Worm (Caenorhabditis elegans): ENCODE results near the gene F43C11.8.
A peak's percentile ranks its signal among the peaks of the same experiment; 100 is the strongest.

F43C11.8 gene

DNA sequence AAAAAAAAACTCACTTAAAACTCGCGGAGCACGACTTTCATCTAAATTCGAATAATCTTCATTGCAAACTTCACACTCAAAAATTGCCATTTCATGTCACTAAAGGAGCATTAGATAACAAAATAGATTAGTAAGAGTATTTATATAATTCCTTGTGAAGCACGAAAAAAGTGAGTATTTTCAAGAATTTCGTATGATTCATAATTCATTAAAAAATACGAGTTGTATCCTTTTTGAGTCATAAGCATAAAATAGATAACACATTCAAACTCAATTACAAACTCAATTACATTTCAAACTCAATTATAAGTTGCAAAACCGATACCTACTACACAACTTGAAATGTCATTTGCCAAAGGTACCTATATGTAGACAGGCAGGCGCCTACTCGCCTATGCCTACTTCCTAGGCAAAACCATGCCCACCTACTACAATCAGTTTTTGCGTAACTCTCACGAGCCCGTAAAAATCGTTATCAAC is 3.3 kb upstream of the F43C11.8 start, which contains the start of the genes ZK1240.8 and ZK1240.1:
Gene ZK1240.8, minus strand, starts transcription at position 101 of the 480 bp plus-strand sequence.
Gene ZK1240.1, plus strand, starts transcription at position 430 of the 480 bp plus-strand sequence.
- TF ChIP-seq nhr-111 (GFP tag; optimal IDR thresholded peaks at IDR 0.05): no peak
- TF ChIP-seq unc-62 (GFP tag; optimal IDR thresholded peaks at IDR 0.05 in 1 of 2): peak in 1 of 2 experiments; percentile 86
- TF ChIP-seq unc-62 (tag; optimal IDR thresholded peaks at IDR 0.05): no peak
- TF ChIP-seq mxl-3 (GFP tag; optimal IDR thresholded peaks at IDR 0.05): no peak
- TF ChIP-seq nhr-28 (tag; optimal IDR thresholded peaks at IDR 0.05): peak; percentile 3

DNA sequence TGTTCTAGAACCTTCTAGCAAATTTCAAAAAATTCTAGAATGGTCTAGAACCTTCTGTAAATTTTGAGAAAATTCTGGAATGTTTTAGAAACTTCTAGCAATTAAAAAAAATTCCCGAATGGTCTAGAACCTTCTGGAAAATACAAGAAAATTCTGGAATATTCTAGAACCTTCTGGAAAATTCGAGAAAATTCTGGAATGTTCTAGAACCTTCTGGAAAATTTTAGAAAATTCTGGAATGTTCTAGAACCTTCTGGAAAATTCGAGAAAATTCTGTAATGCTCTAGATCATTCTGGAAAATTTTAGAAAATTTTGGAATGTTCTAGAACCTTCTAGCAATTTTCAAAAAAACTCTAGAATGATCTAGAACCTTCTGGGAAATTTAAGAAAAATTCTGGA is 1.9 kb upstream of the F43C11.8 start:
- 0 out of 2 replicates have a peak, but pooled peaks have one; percentile 28 for TF ChIP-seq mdt-29 (GFP tag; IDR thresholded peaks at IDR 0.05)
- no peak for TF ChIP-seq fos-1 (tag; optimal IDR thresholded peaks at IDR 0.05)
- no peak for TF ChIP-seq snpc-4 (tag; optimal IDR thresholded peaks at IDR 0.05)
- no peak for TF ChIP-seq pqm-1 (tag; optimal IDR thresholded peaks at IDR 0.05)
- TF ChIP-seq F26F4.8 (GFP tag; conservative IDR thresholded peaks at IDR 0.05): no peak
- TF ChIP-seq F10B5.3 (tag; optimal IDR thresholded peaks at IDR 0.05): no peak

DNA sequence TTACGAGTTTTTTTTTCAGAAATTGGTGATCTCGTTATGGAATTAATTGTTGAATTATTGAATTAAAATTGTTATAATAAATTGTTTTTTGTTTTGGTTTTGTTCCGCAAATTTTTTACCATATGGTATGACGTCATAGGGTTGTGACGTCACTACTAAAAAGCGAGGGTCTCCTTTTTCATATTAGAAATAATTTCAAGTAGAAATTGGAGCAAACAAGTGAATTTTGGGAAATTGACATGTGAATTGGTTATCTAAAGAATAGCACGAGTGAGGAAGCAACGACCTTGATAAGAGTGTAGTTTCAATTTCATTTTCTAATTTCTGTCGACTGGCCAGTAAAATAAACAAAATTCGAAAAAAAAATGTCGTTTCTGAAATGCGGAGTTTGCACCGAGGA is 3.3 kb downstream of the F43C11.8 start, which contains the start of gene F43C11.7:
Gene F43C11.7, plus strand, starts transcription at position 326 of the 400 bp plus-strand sequence.
- TF ChIP-seq hlh-11 (tag; optimal IDR thresholded peaks at IDR 0.05) (peak; percentile 58), F26F4.8 (GFP tag; conservative IDR thresholded peaks at IDR 0.05) (no peak), hlh-30 (tag; optimal IDR thresholded peaks at IDR 0.05; ENCODE audit: insufficient read depth) (peak; percentile 52), pqm-1 (tag; optimal IDR thresholded peaks at IDR 0.05) (peak; percentile 80), php-3 (GFP tag; IDR thresholded peaks at IDR 0.05) (0 out of 2 replicates have a peak, but pooled peaks have one; percentile 19), spr-1 (tag; optimal IDR thresholded peaks at IDR 0.05) (no peak), daf-16 (GFP tag; optimal IDR thresholded peaks at IDR 0.05) (no peak), daf-16 (tag; optimal IDR thresholded peaks at IDR 0.05) (peak; percentile 63), nhr-28 (tag; optimal IDR thresholded peaks at IDR 0.05) (peak; percentile 82), mdl-1 (tag; optimal IDR thresholded peaks at IDR 0.05) (peak in 1 of 2 experiments; percentile 35), nhr-77 (tag; optimal IDR thresholded peaks at IDR 0.05) (peak; percentile 69), mxl-2 (GFP tag; conservative IDR thresholded peaks at IDR 0.05) (no peak), dve-1 (tag; optimal IDR thresholded peaks at IDR 0.05; ENCODE audit: insufficient read depth) (peak; percentile 56), dmd-6 (GFP tag; IDR thresholded peaks at IDR 0.05) (peak; percentile 71)

DNA sequence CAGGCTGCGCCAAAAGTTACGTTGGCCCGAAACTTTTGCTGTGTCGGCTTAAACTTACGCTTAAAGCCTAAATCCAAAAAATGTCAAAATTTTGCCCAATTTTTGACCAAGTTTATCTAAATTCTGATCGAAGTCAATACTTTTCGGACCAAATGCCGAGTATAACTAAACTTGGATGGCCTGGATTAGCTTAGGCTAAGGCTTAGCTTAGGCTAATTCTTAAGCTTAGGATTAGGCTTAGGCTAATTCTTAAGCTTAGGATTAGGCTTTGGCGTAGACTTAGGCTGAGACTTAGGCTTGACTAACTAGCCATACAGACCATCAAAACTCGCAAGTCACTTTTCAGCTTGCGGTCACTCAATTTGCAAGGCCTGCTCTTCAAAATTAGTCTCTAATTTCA is 3.9 kb downstream of the F43C11.8 start:
- TF ChIP-seq daf-8 (GFP tag; IDR thresholded peaks at IDR 0.05) (no peak), aha-1 (tag) (no peak), unc-62 (GFP tag; optimal IDR thresholded peaks at IDR 0.05 in 1 of 2) (peak in 1 of 2 experiments; percentile 19), unc-62 (tag; optimal IDR thresholded peaks at IDR 0.05) (no peak)

DNA sequence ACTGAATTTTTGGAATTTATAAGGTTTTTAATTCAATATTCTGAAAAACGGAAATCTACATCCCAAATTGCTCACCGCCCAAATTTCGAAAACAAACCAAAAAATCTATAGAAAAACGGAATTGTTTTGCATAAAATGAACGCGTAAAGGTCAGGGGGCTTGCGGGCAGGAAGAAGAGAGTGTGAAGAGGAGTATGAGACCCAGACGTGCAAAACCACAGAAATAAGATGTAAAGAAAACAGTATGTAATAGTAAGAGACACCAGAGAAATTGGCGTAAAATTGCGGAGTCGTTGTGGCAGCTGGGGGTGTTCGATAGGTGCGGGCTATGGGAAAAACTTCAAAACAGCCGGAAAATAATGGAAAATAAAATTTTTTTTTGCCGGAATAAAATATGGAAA is 8.7 kb downstream of the F43C11.8 start:
- TF ChIP-seq daf-8 (GFP tag; IDR thresholded peaks at IDR 0.05) (no peak), lsy-2 (tag; optimal IDR thresholded peaks at IDR 0.05) (peak in 1 of 2 experiments; percentile 38), nhr-28 (tag; optimal IDR thresholded peaks at IDR 0.05) (no peak), aha-1 (tag) (peak; percentile 76), zip-11 (GFP tag; IDR thresholded peaks at IDR 0.05) (no peak), hlh-30 (tag; optimal IDR thresholded peaks at IDR 0.05; ENCODE audit: insufficient read depth) (peak; percentile 22), ceh-32 (tag; optimal IDR thresholded peaks at IDR 0.05; ENCODE audit: poor library complexity) (no peak), snpc-1.2 (GFP tag; IDR thresholded peaks at IDR 0.05) (no peak), tag-97 (GFP tag; IDR thresholded peaks at IDR 0.05) (no peak), hlh-11 (tag; optimal IDR thresholded peaks at IDR 0.05) (no peak), R02D3.7 (tag; optimal IDR thresholded peaks at IDR 0.05) (peak; percentile 23), zip-2 (tag; optimal IDR thresholded peaks at IDR 0.05) (no peak), hmg-1.1 (GFP tag; IDR thresholded peaks at IDR 0.05) (0 out of 2 replicates have a peak, but pooled peaks have one; percentile 23), saeg-2 (GFP tag; IDR thresholded peaks at IDR 0.05) (no peak), daf-19 (GFP tag; conservative IDR thresholded peaks at IDR 0.05) (no peak), vab-7 (GFP tag; IDR thresholded peaks at IDR 0.05) (no peak), mes-2 (tag; optimal IDR thresholded peaks at IDR 0.05; ENCODE audit: poor library complexity, severe bottlenecking) (peak; percentile 12), zag-1 (tag; optimal IDR thresholded peaks at IDR 0.05) (no peak), ctbp-1 (GFP tag; IDR thresholded peaks at IDR 0.05) (no peak), pha-4 (GFP tag; IDR thresholded peaks at IDR 0.05) (no peak), pha-4 (tag; optimal IDR thresholded peaks at IDR 0.05) (no peak), daf-16 (GFP tag; optimal IDR thresholded peaks at IDR 0.05) (no peak), daf-16 (tag; optimal IDR thresholded peaks at IDR 0.05) (peak; percentile 17)

Measured in whole organism, L4 larva.